Fruit fly (Drosophila melanogaster) whole organism, embryonic: ENCODE measurements around the gene CG31960.

Experiments used
- CG15696 ChIP-seq: fragments of 200-800 bp; sonication (Bioruptor generic); optimal IDR thresholded peaks from 2 replicates; lab custom pipeline; 2019; ENCODE audit warnings: missing biosample characterization, mild to moderate bottlenecking, missing genetic modification characterization, moderate library complexity
- CG3065 ChIP-seq: fragments of 200-800 bp; sonication (Bioruptor generic); optimal IDR thresholded peaks from 2 replicates; lab custom pipeline; 2016; ENCODE audit warnings: missing biosample characterization, missing genetic modification characterization
- CG32767 ChIP-seq: fragments of 200-800 bp; sonication (Bioruptor generic); IDR thresholded peaks from 2 replicates; pipeline ENCODE4 v1.3.6; 2022; ENCODE audit warnings: missing biosample characterization, missing genetic modification characterization
- CG33213 ChIP-seq: fragments of 200-800 bp; sonication (Bioruptor generic); optimal IDR thresholded peaks from 3 replicates; lab custom pipeline; 2016; ENCODE audit warnings: missing biosample characterization, missing genetic modification characterization
- CG8478 ChIP-seq: fragments of >200 bp; optimal IDR thresholded peaks from 2 replicates; lab custom pipeline; 2018
- aop ChIP-seq: fragments of 200-800 bp; sonication (Bioruptor generic); IDR thresholded peaks from 2 replicates; pipeline ENCODE4 v1.3.6; 2022; ENCODE audit warnings: missing biosample characterization, missing genetic modification characterization
- bowl ChIP-seq: fragments of 200-800 bp; sonication (Bioruptor generic); IDR thresholded peaks from 2 replicates; pipeline ENCODE4 v1.3.6; 2022; ENCODE audit warnings: missing biosample characterization, missing genetic modification characterization
- ind ChIP-seq: fragments of 200-800 bp; sonication (Bioruptor generic); optimal IDR thresholded peaks from 3 replicates; lab custom pipeline; 2016; ENCODE audit warnings: missing biosample characterization, missing genetic modification characterization
- sob ChIP-seq: fragments of 200-800 bp; sonication (Bioruptor generic); IDR thresholded peaks from 2 replicates; pipeline ENCODE4 v1.3.6; 2022; ENCODE audit warnings: missing biosample characterization, missing genetic modification characterization
- tll ChIP-seq, 2 experiments: fragments of 200-800 bp in 1 of 2; fragments of >200 bp in 1 of 2; sonication (Bioruptor generic) in 1 of 2; optimal IDR thresholded peaks; 2 replicates each; lab custom pipeline; 2017 to 2019; ENCODE audit warnings: missing biosample characterization in 2 of 2, missing genetic modification characterization in 2 of 2, mild to moderate bottlenecking in 1 of 2, moderate library complexity in 1 of 2
- ttk ChIP-seq: fragments of 200-800 bp; sonication (Bioruptor generic); IDR thresholded peaks from 2 replicates; pipeline ENCODE4 v2.1.2; 2022; ENCODE audit warnings: missing biosample characterization, missing genetic modification characterization

- TF ChIP-seq CG3065 (GFP tag; lab: Kevin White, UChicago) (no peak), aop (no peak), bowl (peak; percentile 73; the same call in 1 of the 2 replicates), CG33213 (no peak), CG32767 (GFP tag; lab: Robert Waterston, UW) (peak; percentile 35), tll (GFP tag; optimal IDR thresholded peaks at IDR 0.05; lab: Kevin White, UChicago) (no peak), ttk (GFP tag; lab: Robert Waterston, UW) (peak; percentile 53; the same call in 1 of the 2 replicates), ind (GFP tag; lab: Kevin White, UChicago) (peak; percentile 54), CG15696 (tag; lab: Kevin White, UChicago) (peak; percentile 34), CG8478 (lab: Kevin White, UChicago) (no peak), sob (GFP tag; lab: Robert Waterston, UW) (peak; percentile 66; the same call in 1 of the 2 replicates)
Measured at dm6 chr2L:3802818-3803456, 18.2 kb downstream of the CG31960 start.
